Worm (Caenorhabditis elegans) whole organism, midembryonic: Measurements from ENCODE around the gene ZK185.5.

Experiments
- T22C8.4 ChIP-seq: fragments of 200-800 bp; sonication (Bioruptor generic); IDR thresholded peaks from 2 replicates; pipeline ENCODE4 v1.3.6; 2022; ENCODE audit warnings: missing genetic modification characterization, missing compliant biosample characterization
- cog-1 ChIP-seq: sonication (generic microtip); optimal IDR thresholded peaks from 2 replicates; lab custom pipeline; 2016; ENCODE audit warnings: missing genetic modification characterization, missing compliant biosample characterization
- flt-1 ChIP-seq: fragments of 200-800 bp; sonication (Bioruptor generic); IDR thresholded peaks from 2 replicates; pipeline ENCODE4 v1.3.6; 2022; ENCODE audit warnings: missing genetic modification characterization, missing compliant biosample characterization
- klf-2 ChIP-seq: fragments of 200-800 bp; sonication (Bioruptor generic); conservative IDR thresholded peaks from 2 replicates; pipeline ENCODE4 v1.3.6; 2022; ENCODE audit warnings: missing genetic modification reagents, missing genetic modification characterization, missing compliant biosample characterization
- med-1 ChIP-seq: sonication (generic microtip); optimal IDR thresholded peaks from 2 replicates; lab custom pipeline; 2017; ENCODE audit warnings: missing genetic modification characterization, mild to moderate bottlenecking, missing compliant biosample characterization, antibody characterized with exemption, missing genetic modification reagents; ENCODE audit not compliant: insufficient read depth
- ref-1 ChIP-seq: fragments of 200-800 bp; sonication (Bioruptor generic); conservative IDR thresholded peaks from 2 replicates; pipeline ENCODE4 v1.3.6; 2022; ENCODE audit warnings: missing genetic modification reagents, missing genetic modification characterization, missing compliant biosample characterization
- tab-1 ChIP-seq: fragments of 200-800 bp; sonication (Bioruptor generic); IDR thresholded peaks from 2 replicates; pipeline ENCODE4 v1.3.6; 2022; ENCODE audit warnings: missing genetic modification characterization, missing compliant biosample characterization
- ztf-23 ChIP-seq: fragments of 200-800 bp; sonication (Bioruptor generic); IDR thresholded peaks from 2 replicates; pipeline ENCODE4 v1.3.6; 2022; ENCODE audit warnings: missing genetic modification reagents, missing genetic modification characterization, missing compliant biosample characterization
- ztf-29 ChIP-seq: fragments of 200-800 bp; sonication (Bioruptor generic); IDR thresholded peaks from 2 replicates; pipeline ENCODE4 v1.3.6; 2022; ENCODE audit warnings: missing genetic modification reagents, missing genetic modification characterization, missing compliant biosample characterization

ZK185.5 gene

ce11 chrIV:4545818-4546217, at the start of gene ZK185.5:
ZK185.5 (minus strand) TSS chrIV:4545918.
- TF ChIP-seq tab-1 (GFP tag; lab: Robert Waterston, UW): no peak
- no peak for TF ChIP-seq ref-1 (GFP tag; lab: Robert Waterston, UW)
- TF ChIP-seq cog-1 (tag; lab: Kevin White, UChicago): no peak
- TF ChIP-seq med-1 (GFP tag; lab: Kevin White, UChicago): no peak
- TF ChIP-seq ztf-29: no peak
- no peak for TF ChIP-seq ztf-23 (GFP tag; lab: Robert Waterston, UW)
- TF ChIP-seq klf-2 (GFP tag; lab: Robert Waterston, UW): no peak
- TF ChIP-seq flt-1 (GFP tag; lab: Robert Waterston, UW): no peak
- TF ChIP-seq T22C8.4 (GFP tag; lab: Robert Waterston, UW): no peak

- TF ChIP-seq T22C8.4 (GFP tag; lab: Robert Waterston, UW) (no peak), ztf-23 (GFP tag; lab: Robert Waterston, UW) (no peak), cog-1 (tag; lab: Kevin White, UChicago) (peak; percentile 14), med-1 (GFP tag; lab: Kevin White, UChicago) (no peak), klf-2 (GFP tag; lab: Robert Waterston, UW) (no peak), ref-1 (GFP tag; lab: Robert Waterston, UW) (no peak), ztf-29 (no peak), tab-1 (GFP tag; lab: Robert Waterston, UW) (no peak)
These were observed 42.7 kb upstream of the ZK185.5 start for ce11 chrIV:4588408-4588807.

- TF ChIP-seq ztf-23 (GFP tag; lab: Robert Waterston, UW): no peak
- TF ChIP-seq ref-1 (GFP tag; lab: Robert Waterston, UW): no peak
- TF ChIP-seq tab-1 (GFP tag; lab: Robert Waterston, UW): no peak
- TF ChIP-seq med-1 (GFP tag; lab: Kevin White, UChicago): no peak
- no peak for TF ChIP-seq klf-2 (GFP tag; lab: Robert Waterston, UW)
- TF ChIP-seq cog-1 (tag; lab: Kevin White, UChicago): no peak
These were observed 41.8 kb upstream of the ZK185.5 start for ce11 chrIV:4587532-4587931.

- no peak for TF ChIP-seq T22C8.4 (GFP tag; lab: Robert Waterston, UW)
- TF ChIP-seq ref-1 (GFP tag; lab: Robert Waterston, UW): no peak
- no peak for TF ChIP-seq ztf-23 (GFP tag; lab: Robert Waterston, UW)
- TF ChIP-seq ztf-29: no peak
- TF ChIP-seq flt-1 (GFP tag; lab: Robert Waterston, UW): no peak
- TF ChIP-seq med-1 (GFP tag; lab: Kevin White, UChicago): no peak
- TF ChIP-seq tab-1 (GFP tag; lab: Robert Waterston, UW): no peak
- TF ChIP-seq cog-1 (tag; lab: Kevin White, UChicago): no peak
- no peak for TF ChIP-seq klf-2 (GFP tag; lab: Robert Waterston, UW)
These were observed 40.3 kb upstream of the ZK185.5 start for ce11 chrIV:4585991-4586390.

- TF ChIP-seq tab-1 (GFP tag; lab: Robert Waterston, UW): no peak
- TF ChIP-seq klf-2 (GFP tag; lab: Robert Waterston, UW): no peak
- TF ChIP-seq ztf-23 (GFP tag; lab: Robert Waterston, UW): no peak
- no peak for TF ChIP-seq ref-1 (GFP tag; lab: Robert Waterston, UW)
- no peak for TF ChIP-seq T22C8.4 (GFP tag; lab: Robert Waterston, UW)
- no peak for TF ChIP-seq flt-1 (GFP tag; lab: Robert Waterston, UW)
- no peak for TF ChIP-seq med-1 (GFP tag; lab: Kevin White, UChicago)
- no peak for TF ChIP-seq cog-1 (tag; lab: Kevin White, UChicago)
- no peak for TF ChIP-seq ztf-29
These were observed 33.8 kb upstream of the ZK185.5 start for ce11 chrIV:4579472-4579871.

- TF ChIP-seq ref-1 (GFP tag; lab: Robert Waterston, UW) (no peak), cog-1 (tag; lab: Kevin White, UChicago) (no peak), ztf-23 (GFP tag; lab: Robert Waterston, UW) (no peak)
These were observed 31.1 kb upstream of the ZK185.5 start for ce11 chrIV:4576847-4577246.

ce11 chrIV:4574051-4574450, 28.3 kb upstream of the ZK185.5 start:
- TF ChIP-seq ref-1 (GFP tag; lab: Robert Waterston, UW): no peak
- TF ChIP-seq T22C8.4 (GFP tag; lab: Robert Waterston, UW): no peak
- no peak for TF ChIP-seq klf-2 (GFP tag; lab: Robert Waterston, UW)
- no peak for TF ChIP-seq tab-1 (GFP tag; lab: Robert Waterston, UW)
- TF ChIP-seq flt-1 (GFP tag; lab: Robert Waterston, UW): no peak

ce11 chrIV:4570599-4570998, 24.9 kb upstream of the ZK185.5 start:
- TF ChIP-seq T22C8.4 (GFP tag; lab: Robert Waterston, UW): no peak
- no peak for TF ChIP-seq med-1 (GFP tag; lab: Kevin White, UChicago)
- no peak for TF ChIP-seq klf-2 (GFP tag; lab: Robert Waterston, UW)
- no peak for TF ChIP-seq ztf-23 (GFP tag; lab: Robert Waterston, UW)
- no peak for TF ChIP-seq tab-1 (GFP tag; lab: Robert Waterston, UW)
- TF ChIP-seq cog-1 (tag; lab: Kevin White, UChicago): no peak
- no peak for TF ChIP-seq ref-1 (GFP tag; lab: Robert Waterston, UW)
- TF ChIP-seq ztf-29: no peak
- no peak for TF ChIP-seq flt-1 (GFP tag; lab: Robert Waterston, UW)

- TF ChIP-seq ztf-29 (no peak), klf-2 (GFP tag; lab: Robert Waterston, UW) (no peak), ref-1 (GFP tag; lab: Robert Waterston, UW) (no peak)
These were observed 22.7 kb upstream of the ZK185.5 start, which contains the start of gene F28E10.1 for ce11 chrIV:4568402-4568891. F28E10.1 (plus strand) TSS chrIV:4568841.

ce11 chrIV:4567343-4567742, 21.6 kb upstream of the ZK185.5 start, which contains the start of gene F28E10.4:
F28E10.4 (minus strand) TSS chrIV:4567443.
- TF ChIP-seq flt-1 (GFP tag; lab: Robert Waterston, UW) (no peak), ztf-29 (no peak), klf-2 (GFP tag; lab: Robert Waterston, UW) (no peak), cog-1 (tag; lab: Kevin White, UChicago) (no peak), tab-1 (GFP tag; lab: Robert Waterston, UW) (no peak), med-1 (GFP tag; lab: Kevin White, UChicago) (no peak)
